Worm (Caenorhabditis elegans): ENCODE measurements around the gene cpi-2.

DNA sequence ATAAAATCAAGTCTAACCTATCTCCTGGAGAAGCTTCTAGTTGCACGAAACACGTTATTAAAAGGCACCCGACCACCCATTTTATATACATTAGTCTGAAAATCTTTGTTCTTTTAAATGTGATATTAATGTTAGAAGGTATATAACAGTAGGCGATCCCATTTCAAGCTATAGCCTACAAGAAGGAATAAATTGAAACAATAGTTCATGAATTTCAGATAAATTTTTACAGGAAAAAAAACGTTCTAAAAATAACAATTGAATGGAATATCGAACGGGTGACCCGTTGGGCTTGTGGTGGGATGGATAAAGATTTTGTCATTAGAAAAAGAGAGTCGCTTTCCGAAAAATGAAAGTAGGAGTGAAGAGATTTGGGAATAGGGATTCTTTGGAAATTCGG is 4.0 kb downstream of the cpi-2 start, which contains the start of gene pgap-3:
- TF ChIP-seq unc-62 (GFP tag; optimal IDR thresholded peaks at IDR 0.05): no peak
- no peak for TF ChIP-seq nhr-12 (tag; optimal IDR thresholded peaks at IDR 0.05)
- TF ChIP-seq ceh-16 (tag; optimal IDR thresholded peaks at IDR 0.05): no peak
- TF ChIP-seq nhr-23 (tag; optimal IDR thresholded peaks at IDR 0.05): no peak
- TF ChIP-seq nhr-43 (tag; optimal IDR thresholded peaks at IDR 0.05; ENCODE audit: poor library complexity, severe bottlenecking): no peak
- TF ChIP-seq snpc-4 (tag; optimal IDR thresholded peaks at IDR 0.05): no peak
- TF ChIP-seq nhr-237 (tag; optimal IDR thresholded peaks at IDR 0.05): no peak
- TF ChIP-seq elt-3 (tag; optimal IDR thresholded peaks at IDR 0.05): no peak
